Fruit fly (Drosophila melanogaster) whole organism, embryonic: Measurements from ENCODE around the gene Mf.

Experiments used
- ATbp ChIP-seq: fragments of 200-800 bp; sonication (Bioruptor generic); optimal IDR thresholded peaks from 2 replicates; lab custom pipeline; 2017; ENCODE audit warnings: missing biosample characterization, mild to moderate bottlenecking, missing genetic modification characterization, missing genetic modification reagents
- Ada2b ChIP-seq: fragments of 200-800 bp; sonication (Bioruptor generic); IDR thresholded peaks from 2 replicates; pipeline ENCODE4 v1.3.6; 2022; ENCODE audit warnings: missing biosample characterization, missing genetic modification characterization
- Asciz ChIP-seq: fragments of 200-800 bp; sonication (Bioruptor generic); optimal IDR thresholded peaks from 2 replicates; lab custom pipeline; 2017; ENCODE audit warnings: missing biosample characterization, mild to moderate bottlenecking, missing genetic modification characterization, missing genetic modification reagents
- Atf-2 ChIP-seq: fragments of 200-800 bp; sonication (Bioruptor generic); optimal IDR thresholded peaks from 2 replicates; lab custom pipeline; 2016; ENCODE audit warnings: missing biosample characterization, missing genetic modification characterization
- Bteb2 ChIP-seq: fragments of 200-800 bp; sonication (Bioruptor generic); optimal IDR thresholded peaks from 2 replicates; lab custom pipeline; 2016; ENCODE audit warnings: missing biosample characterization, missing genetic modification characterization
- C15 ChIP-seq: fragments of 200-800 bp; sonication (Bioruptor generic); IDR thresholded peaks from 3 replicates; pipeline ENCODE4 v1.3.6; 2022; ENCODE audit warnings: missing biosample characterization, missing genetic modification characterization
- CG10462 ChIP-seq: fragments of 200-800 bp; sonication (Bioruptor generic); optimal IDR thresholded peaks from 2 replicates; lab custom pipeline; 2016; ENCODE audit warnings: missing biosample characterization, missing genetic modification characterization
- CG13775 ChIP-seq: fragments of 200-800 bp; sonication (Bioruptor generic); optimal IDR thresholded peaks from 3 replicates; lab custom pipeline; 2017; ENCODE audit warnings: missing biosample characterization, mild to moderate bottlenecking, missing genetic modification characterization
- CG1603 ChIP-seq: fragments of 200-800 bp; sonication (Bioruptor generic); optimal IDR thresholded peaks from 2 replicates; lab custom pipeline; 2019; ENCODE audit warnings: missing biosample characterization, mild to moderate bottlenecking, missing genetic modification characterization, moderate library complexity
- CG17385 ChIP-seq: fragments of 200-800 bp; sonication (Bioruptor generic); optimal IDR thresholded peaks from 3 replicates; lab custom pipeline; 2018; ENCODE audit warnings: missing biosample characterization, mild to moderate bottlenecking, missing genetic modification characterization
- CG18011 ChIP-seq: fragments of 200-800 bp; sonication (Bioruptor generic); optimal IDR thresholded peaks from 2 replicates; lab custom pipeline; 2017; ENCODE audit warnings: missing biosample characterization, missing genetic modification characterization, mild to moderate bottlenecking, moderate library complexity, missing genotype
- CG2875 ChIP-seq: fragments of 200-800 bp; sonication (Bioruptor generic); optimal IDR thresholded peaks from 2 replicates; lab custom pipeline; 2017; ENCODE audit warnings: missing biosample characterization, mild to moderate bottlenecking, missing genetic modification characterization, missing genetic modification reagents
- CG30020 ChIP-seq: fragments of 200-800 bp; optimal IDR thresholded peaks from 2 replicates; lab custom pipeline; 2019; ENCODE audit warnings: missing biosample characterization, mild to moderate bottlenecking, missing genetic modification characterization, moderate library complexity
- CG31365 ChIP-seq: fragments of 200-800 bp; sonication (Bioruptor generic); optimal IDR thresholded peaks from 2 replicates; lab custom pipeline; 2018; ENCODE audit warnings: missing biosample characterization, mild to moderate bottlenecking, missing genetic modification characterization
- CG33557 ChIP-seq: fragments of 200-800 bp; sonication (Bioruptor generic); optimal IDR thresholded peaks from 2 replicates; lab custom pipeline; 2019; ENCODE audit warnings: missing biosample characterization, mild to moderate bottlenecking, missing genetic modification characterization, moderate library complexity
- CG3407 ChIP-seq: fragments of 200-800 bp; sonication (Bioruptor generic); optimal IDR thresholded peaks from 2 replicates; lab custom pipeline; 2018; ENCODE audit warnings: missing biosample characterization, mild to moderate bottlenecking, missing genetic modification characterization
- CG4854 ChIP-seq: fragments of 200-800 bp; sonication (Bioruptor generic); optimal IDR thresholded peaks from 2 replicates; lab custom pipeline; 2016; ENCODE audit warnings: missing biosample characterization, missing genetic modification characterization, inconsistent platforms
- CG6765 ChIP-seq: fragments of 200-800 bp; sonication (Bioruptor generic); optimal IDR thresholded peaks from 3 replicates; lab custom pipeline; 2017; ENCODE audit warnings: missing biosample characterization, mild to moderate bottlenecking, missing genetic modification characterization
- CG7928 ChIP-seq: fragments of 200-800 bp; sonication (Bioruptor generic); optimal IDR thresholded peaks from 2 replicates; lab custom pipeline; 2017; ENCODE audit warnings: missing biosample characterization, mild to moderate bottlenecking, missing genetic modification characterization
- CG9437 ChIP-seq: fragments of 200-800 bp; sonication (Bioruptor generic); optimal IDR thresholded peaks from 2 replicates; lab custom pipeline; 2018; ENCODE audit warnings: missing biosample characterization, mild to moderate bottlenecking, missing genetic modification characterization
- CG9727 ChIP-seq: fragments of 200-800 bp; sonication (Bioruptor generic); optimal IDR thresholded peaks from 3 replicates; lab custom pipeline; 2017; ENCODE audit warnings: missing biosample characterization, mild to moderate bottlenecking, missing genetic modification characterization
- CG9797 ChIP-seq: fragments of 200-800 bp; sonication (Bioruptor generic); optimal IDR thresholded peaks from 3 replicates; lab custom pipeline; 2018; ENCODE audit warnings: missing biosample characterization, mild to moderate bottlenecking, missing genetic modification characterization
- CG9817 ChIP-seq: fragments of 200-800 bp; sonication (Bioruptor generic); optimal IDR thresholded peaks from 2 replicates; lab custom pipeline; 2018; ENCODE audit warnings: missing biosample characterization, mild to moderate bottlenecking, missing genetic modification characterization, moderate library complexity
- CTCF ChIP-seq: fragments of 200-800 bp; sonication (Bioruptor generic); optimal IDR thresholded peaks from 2 replicates; lab custom pipeline; 2017; ENCODE audit warnings: missing biosample characterization, mild to moderate bottlenecking, missing genetic modification characterization, moderate library complexity
- Eip74EF ChIP-seq, 2 experiments: fragments of 200-800 bp in 1 of 2; fragments of >200 bp in 1 of 2; sonication (Bioruptor generic) in 1 of 2; optimal IDR thresholded peaks; 2 replicates each; lab custom pipeline; 2017 to 2019; ENCODE audit warnings: missing biosample characterization in 2 of 2, missing genetic modification characterization in 2 of 2, mild to moderate bottlenecking in 1 of 2, moderate library complexity in 1 of 2
- Gsc ChIP-seq: fragments of 200-800 bp; sonication (Bioruptor generic); IDR thresholded peaks from 2 replicates; pipeline ENCODE4 v1.3.6; 2022; ENCODE audit warnings: missing biosample characterization, missing genetic modification characterization
- HLH54F ChIP-seq: fragments of 200-800 bp; sonication (Bioruptor generic); optimal IDR thresholded peaks from 3 replicates; lab custom pipeline; 2016; ENCODE audit warnings: missing biosample characterization, missing genetic modification characterization
- HmgD ChIP-seq: fragments of 200-800 bp; sonication (Bioruptor generic); optimal IDR thresholded peaks from 3 replicates; lab custom pipeline; 2016; ENCODE audit warnings: missing biosample characterization, missing genetic modification characterization
- Jarid2 ChIP-seq: fragments of 200-800 bp; sonication (Bioruptor generic); optimal IDR thresholded peaks from 3 replicates; lab custom pipeline; 2017; ENCODE audit warnings: mild to moderate bottlenecking, missing biosample characterization, missing genetic modification reagents, missing genetic modification characterization
- Meics ChIP-seq: fragments of 200-800 bp; sonication (Bioruptor generic); optimal IDR thresholded peaks from 2 replicates; lab custom pipeline; 2017; ENCODE audit warnings: missing biosample characterization, mild to moderate bottlenecking, missing genetic modification characterization
- NfI ChIP-seq: fragments of 200-800 bp; sonication (Bioruptor generic); optimal IDR thresholded peaks from 3 replicates; lab custom pipeline; 2018; ENCODE audit warnings: missing biosample characterization, mild to moderate bottlenecking, missing genetic modification characterization, moderate library complexity
- Opbp ChIP-seq: fragments of 200-800 bp; sonication (Bioruptor generic); IDR thresholded peaks from 3 replicates; pipeline ENCODE4 v1.3.6; 2022; ENCODE audit warnings: missing biosample characterization, missing genetic modification characterization; ENCODE audit not compliant: partially characterized antibody
- PHDP ChIP-seq: fragments of 200-800 bp; sonication (Bioruptor generic); optimal IDR thresholded peaks from 3 replicates; lab custom pipeline; 2018; ENCODE audit warnings: missing biosample characterization, mild to moderate bottlenecking, missing genetic modification characterization, moderate library complexity
- Pdp1 ChIP-seq, 2 experiments: fragments of 200-800 bp; sonication (Bioruptor generic); optimal IDR thresholded peaks; 3 replicates each; lab custom pipeline; 2016; ENCODE audit warnings: missing biosample characterization in 2 of 2, missing genetic modification characterization in 2 of 2, mild to moderate bottlenecking in 1 of 2, moderate library complexity in 1 of 2
- Xbp1 ChIP-seq: fragments of 200-800 bp; sonication (Bioruptor generic); optimal IDR thresholded peaks from 3 replicates; lab custom pipeline; 2016; ENCODE audit warnings: missing biosample characterization, mild to moderate bottlenecking, missing genetic modification characterization
- ara ChIP-seq: fragments of 200-800 bp; sonication (Bioruptor generic); IDR thresholded peaks from 2 replicates; pipeline ENCODE4 v1.3.6; 2022; ENCODE audit warnings: missing biosample characterization, missing genetic modification characterization
- ato ChIP-seq: fragments of 200-800 bp; sonication (Bioruptor generic); IDR thresholded peaks from 2 replicates; pipeline ENCODE4 v1.3.6; 2022; ENCODE audit warnings: missing biosample characterization, missing genetic modification characterization; ENCODE audit not compliant: partially characterized antibody
- bab2 ChIP-seq: fragments of 200-800 bp; sonication (Bioruptor generic); optimal IDR thresholded peaks from 2 replicates; lab custom pipeline; 2016; ENCODE audit warnings: missing biosample characterization, missing genetic modification characterization
- ci ChIP-seq: fragments of 200-800 bp; sonication (Bioruptor generic); IDR thresholded peaks from 3 replicates; pipeline ENCODE4 v1.3.6; 2022; ENCODE audit warnings: missing biosample characterization, missing genetic modification characterization
- corto ChIP-seq: fragments of 200-800 bp; sonication (Bioruptor generic); optimal IDR thresholded peaks from 2 replicates; lab custom pipeline; 2016; ENCODE audit warnings: missing biosample characterization, mild to moderate bottlenecking, missing genetic modification characterization, moderate library complexity
- disco-r ChIP-seq: fragments of 200-800 bp; sonication (Bioruptor generic); optimal IDR thresholded peaks from 2 replicates; lab custom pipeline; 2016; ENCODE audit warnings: missing biosample characterization, missing genetic modification characterization
- fd102C ChIP-seq: fragments of 200-800 bp; sonication (Bioruptor generic); optimal IDR thresholded peaks from 2 replicates; lab custom pipeline; 2018; ENCODE audit warnings: missing biosample characterization, mild to moderate bottlenecking, missing genetic modification characterization, moderate library complexity
- fd64A ChIP-seq: fragments of 200-800 bp; sonication (Bioruptor generic); optimal IDR thresholded peaks from 3 replicates; lab custom pipeline; 2018; ENCODE audit warnings: missing biosample characterization, mild to moderate bottlenecking, missing genetic modification characterization
- fd96Cb ChIP-seq: fragments of 200-800 bp; sonication (Bioruptor generic); optimal IDR thresholded peaks from 2 replicates; lab custom pipeline; 2018; ENCODE audit warnings: missing biosample characterization, mild to moderate bottlenecking, missing genetic modification characterization, moderate library complexity
- gcm2 ChIP-seq: fragments of 200-800 bp; sonication (Bioruptor generic); optimal IDR thresholded peaks from 2 replicates; lab custom pipeline; 2016; ENCODE audit warnings: missing biosample characterization, missing genetic modification characterization
- rib ChIP-seq: fragments of 200-800 bp; sonication (Bioruptor generic); IDR thresholded peaks from 2 replicates; pipeline ENCODE4 v1.3.6; 2022; ENCODE audit warnings: missing biosample characterization, missing genetic modification characterization
- salm ChIP-seq: fragments of 200-800 bp; sonication (Bioruptor generic); optimal IDR thresholded peaks from 2 replicates; lab custom pipeline; 2018; ENCODE audit warnings: missing biosample characterization, mild to moderate bottlenecking, missing genetic modification characterization
- schlank ChIP-seq: fragments of 200-800 bp; sonication (Bioruptor generic); optimal IDR thresholded peaks from 2 replicates; lab custom pipeline; 2018; ENCODE audit warnings: missing biosample characterization, mild to moderate bottlenecking, missing genetic modification characterization
- slou ChIP-seq: fragments of 200-800 bp; sonication (Bioruptor generic); optimal IDR thresholded peaks from 3 replicates; lab custom pipeline; 2016; ENCODE audit warnings: missing biosample characterization, missing genetic modification characterization
- usp ChIP-seq: fragments of >200 bp; optimal IDR thresholded peaks from 2 replicates; lab custom pipeline; 2017; ENCODE audit warnings: missing biosample characterization, missing genetic modification characterization
- yki ChIP-seq: fragments of >200 bp; optimal IDR thresholded peaks from 3 replicates; lab custom pipeline; 2018

Gene Mf

dm6 chr3R:15145491-15145890 is 35.8 kb downstream of the Mf start (continued):
- TF ChIP-seq CG17385 (peak; percentile 47), schlank (tag; lab: Kevin White, UChicago) (no peak), CG33557 (GFP tag; lab: Kevin White, UChicago) (no peak), ATbp (GFP tag; lab: Kevin White, UChicago) (peak; percentile 52), CTCF (GFP tag; lab: Kevin White, UChicago) (no peak), salm (peak; percentile 21), Atf-2 (GFP tag; lab: Kevin White, UChicago) (no peak), Bteb2 (GFP tag; lab: Kevin White, UChicago) (no peak), rib (no peak), Meics (GFP tag; lab: Kevin White, UChicago) (peak; percentile 57), CG1603 (tag; lab: Kevin White, UChicago) (no peak), fd64A (GFP tag; lab: Kevin White, UChicago) (no peak), Ada2b (GFP tag; lab: Robert Waterston, UW) (peak; percentile 59), usp (GFP tag; lab: Kevin White, UChicago) (no peak), ara (GFP tag; lab: Robert Waterston, UW) (peak; percentile 37; the same call in 1 of the 2 replicates), ci (GFP tag; lab: Robert Waterston, UW) (peak; percentile 80; the same call in 2 of the 3 replicates), Opbp (GFP tag; lab: Robert Waterston, UW) (no peak), CG7928 (GFP tag; lab: Kevin White, UChicago) (no peak), corto (GFP tag; lab: Kevin White, UChicago) (no peak), CG9727 (GFP tag; lab: Kevin White, UChicago) (peak; percentile 46), CG3407 (GFP tag; lab: Kevin White, UChicago) (peak; percentile 6), CG13775 (GFP tag; lab: Kevin White, UChicago) (peak; percentile 2), yki (no peak), Asciz (GFP tag; lab: Kevin White, UChicago) (peak; percentile 8), CG31365 (tag; lab: Kevin White, UChicago) (no peak), HLH54F (GFP tag; lab: Kevin White, UChicago) (no peak), bab2 (GFP tag; lab: Kevin White, UChicago) (peak; percentile 12), Jarid2 (GFP tag; lab: Kevin White, UChicago) (no peak), CG18011 (GFP tag; lab: Kevin White, UChicago) (no peak), CG10462 (no peak), HmgD (GFP tag; lab: Kevin White, UChicago) (no peak), CG4854 (GFP tag; lab: Kevin White, UChicago) (no peak), CG9797 (GFP tag; lab: Kevin White, UChicago) (no peak), disco-r (no peak), fd96Cb (peak; percentile 23), gcm2 (GFP tag; lab: Kevin White, UChicago) (peak; percentile 3), Pdp1 (GFP tag; optimal IDR thresholded peaks at IDR 0.05; lab: Kevin White, UChicago) (peak; percentile 15 to 97), Eip74EF (GFP tag; optimal IDR thresholded peaks at IDR 0.05; lab: Kevin White, UChicago) (peak in 1 of 2 experiments; percentile 61), C15 (GFP tag; lab: Robert Waterston, UW) (no peak), CG9437 (peak; percentile 7), PHDP (tag; lab: Kevin White, UChicago) (peak; percentile 51), Gsc (GFP tag; lab: Robert Waterston, UW) (no peak), ato (GFP tag; lab: Robert Waterston, UW) (no peak), CG2875 (GFP tag; lab: Kevin White, UChicago) (peak; percentile 47), NfI (GFP tag; lab: Kevin White, UChicago) (peak; percentile 36), fd102C (GFP tag; lab: Kevin White, UChicago) (no peak), CG6765 (no peak), CG30020 (tag; lab: Kevin White, UChicago) (no peak), slou (GFP tag; lab: Kevin White, UChicago) (no peak), CG9817 (tag; lab: Kevin White, UChicago) (peak; percentile 24), Xbp1 (GFP tag; lab: Kevin White, UChicago) (peak; percentile 43)
